Worm (Caenorhabditis elegans) whole organism, young adult: ENCODE results near the gene tbc-12.

Experiments
- B0336.3 ChIP-seq: fragments of 200-800 bp; sonication (Bioruptor generic); IDR thresholded peaks from 2 replicates; pipeline ENCODE4 v1.3.6; 2022; ENCODE audit warnings: missing genetic modification characterization, missing compliant biosample characterization
- F23B12.7 ChIP-seq: sonication (generic microtip); optimal IDR thresholded peaks from 2 replicates; lab custom pipeline; 2017; ENCODE audit warnings: missing genetic modification characterization, mild to moderate bottlenecking, missing compliant biosample characterization, antibody characterized with exemption, moderate library complexity; ENCODE audit not compliant: insufficient read depth
- cebp-2 ChIP-seq: fragments of 200-800 bp; sonication (Bioruptor generic); IDR thresholded peaks from 2 replicates; pipeline ENCODE4 v1.3.6; 2022; ENCODE audit warnings: missing genetic modification characterization, missing compliant biosample characterization
- egl-44 ChIP-seq: fragments of 200-800 bp; sonication (Bioruptor generic); IDR thresholded peaks from 2 replicates; pipeline ENCODE4 v1.3.6; 2022; ENCODE audit warnings: missing genetic modification reagents, missing genetic modification characterization, missing compliant biosample characterization
- hrde-1 ChIP-seq: sonication (generic microtip); optimal IDR thresholded peaks from 2 replicates; lab custom pipeline; 2016; ENCODE audit warnings: missing genetic modification characterization, mild to moderate bottlenecking, missing compliant biosample characterization, moderate library complexity, missing genotype, missing genetic modification reagents, borderline replicate concordance
- nfya-1 ChIP-seq: sonication (generic microtip); optimal IDR thresholded peaks from 2 replicates; lab custom pipeline; 2017; ENCODE audit warnings: antibody characterized with exemption, missing compliant biosample characterization, missing genetic modification characterization, borderline replicate concordance; ENCODE audit not compliant: insufficient read depth
- pha-4 ChIP-seq: fragments of 150-350 bp; sonication (generic microtip); optimal IDR thresholded peaks from 2 replicates; lab custom pipeline; 2014; ENCODE audit warnings: missing biosample characterization, missing genetic modification reagents, missing genetic modification characterization
- rcor-1 ChIP-seq: fragments of 200-800 bp; sonication (Bioruptor generic); IDR thresholded peaks from 2 replicates; pipeline ENCODE4 v1.3.6; 2022; ENCODE audit warnings: missing genetic modification reagents, missing genetic modification characterization, missing compliant biosample characterization
- sea-2 ChIP-seq: fragments of 200-800 bp; sonication (Bioruptor generic); IDR thresholded peaks from 2 replicates; pipeline ENCODE4 v1.3.6; 2022; ENCODE audit warnings: missing genetic modification characterization, missing compliant biosample characterization
- unc-130 ChIP-seq: sonication (generic microtip); optimal IDR thresholded peaks from 2 replicates; lab custom pipeline; 2016; ENCODE audit warnings: missing genetic modification reagents, missing genetic modification characterization, missing compliant biosample characterization

- TF ChIP-seq F23B12.7 (tag; lab: Kevin White, UChicago) (no peak), egl-44 (GFP tag; lab: Robert Waterston, UW) (no peak), rcor-1 (GFP tag; lab: Robert Waterston, UW) (no peak), B0336.3 (0 out of 2 replicates have a peak, but pooled peaks have one; percentile 19), nfya-1 (tag; lab: Kevin White, UChicago) (no peak), unc-130 (GFP tag; lab: Kevin White, UChicago) (no peak), cebp-2 (no peak), pha-4 (no peak), hrde-1 (tag; lab: Kevin White, UChicago) (no peak), sea-2 (GFP tag; lab: Robert Waterston, UW) (no peak)
These were observed 4.1 kb upstream of the tbc-12 start for ce11 chrX:2536246-2536772.
